Fruit fly (Drosophila melanogaster) whole organism, embryonic: ENCODE results near the gene CG43350.
A peak's percentile ranks its signal among the peaks of the same experiment; 100 is the strongest.

Experiments used
- Bdp1 ChIP-seq: fragments of 200-800 bp; sonication (Bioruptor generic); optimal IDR thresholded peaks from 3 replicates; lab custom pipeline; 2016; ENCODE audit warnings: missing biosample characterization, missing genetic modification characterization
- BtbVII ChIP-seq: fragments of 200-800 bp; sonication (Bioruptor generic); optimal IDR thresholded peaks from 3 replicates; lab custom pipeline; 2017; ENCODE audit warnings: missing biosample characterization, mild to moderate bottlenecking, missing genetic modification characterization
- CG10959 ChIP-seq: fragments of 200-800 bp; sonication (Bioruptor generic); IDR thresholded peaks from 2 replicates; pipeline ENCODE4 v1.3.6; 2022; ENCODE audit warnings: missing biosample characterization, missing genetic modification characterization
- CG11696 ChIP-seq: fragments of 200-800 bp; sonication (Bioruptor generic); IDR thresholded peaks from 2 replicates; pipeline ENCODE4 v1.3.6; 2022; ENCODE audit warnings: missing biosample characterization, missing genetic modification characterization
- CG17802 ChIP-seq: fragments of 200-800 bp; sonication (Bioruptor generic); optimal IDR thresholded peaks from 2 replicates; lab custom pipeline; 2018; ENCODE audit warnings: missing biosample characterization, mild to moderate bottlenecking, missing genetic modification characterization, moderate library complexity
- CG1832 ChIP-seq: fragments of 200-800 bp; sonication (Bioruptor generic); optimal IDR thresholded peaks from 2 replicates; lab custom pipeline; 2017; ENCODE audit warnings: missing biosample characterization, mild to moderate bottlenecking, missing genetic modification characterization, inconsistent platforms
- CG2129 ChIP-seq: fragments of 200-800 bp; sonication (Bioruptor generic); IDR thresholded peaks from 2 replicates; pipeline ENCODE4 v1.3.6; 2022; ENCODE audit warnings: missing biosample characterization, missing genetic modification characterization; ENCODE audit not compliant: partially characterized antibody
- CG3163 ChIP-seq: fragments of 200-800 bp; sonication (Bioruptor generic); optimal IDR thresholded peaks from 3 replicates; lab custom pipeline; 2016; ENCODE audit warnings: missing biosample characterization, missing genetic modification characterization
- CG32767 ChIP-seq: fragments of 200-800 bp; sonication (Bioruptor generic); IDR thresholded peaks from 2 replicates; pipeline ENCODE4 v1.3.6; 2022; ENCODE audit warnings: missing biosample characterization, missing genetic modification characterization
- CG32772 ChIP-seq: fragments of 200-800 bp; sonication (Bioruptor generic); IDR thresholded peaks from 2 replicates; pipeline ENCODE4 v1.3.6; 2022; ENCODE audit warnings: missing biosample characterization, missing genetic modification characterization
- CG3281 ChIP-seq: fragments of 200-800 bp; sonication (Bioruptor generic); optimal IDR thresholded peaks from 3 replicates; lab custom pipeline; 2017; ENCODE audit warnings: missing biosample characterization, mild to moderate bottlenecking, missing genetic modification characterization
- CG3407 ChIP-seq: fragments of 200-800 bp; sonication (Bioruptor generic); optimal IDR thresholded peaks from 2 replicates; lab custom pipeline; 2018; ENCODE audit warnings: missing biosample characterization, mild to moderate bottlenecking, missing genetic modification characterization
- CG34376 ChIP-seq: fragments of 200-800 bp; sonication (Bioruptor generic); optimal IDR thresholded peaks from 2 replicates; lab custom pipeline; 2018; ENCODE audit warnings: missing biosample characterization, mild to moderate bottlenecking, missing genetic modification characterization
- CG3847 ChIP-seq: fragments of 200-800 bp; sonication (Bioruptor generic); IDR thresholded peaks from 2 replicates; pipeline ENCODE4 v1.3.6; 2022; ENCODE audit warnings: missing biosample characterization, missing genetic modification characterization
- CG4328 ChIP-seq: fragments of 200-800 bp; sonication (Bioruptor generic); optimal IDR thresholded peaks from 3 replicates; lab custom pipeline; 2017; ENCODE audit warnings: missing biosample characterization, missing genetic modification reagents, missing genetic modification characterization
- CG43689 ChIP-seq: fragments of 200-800 bp; sonication (Bioruptor generic); IDR thresholded peaks from 2 replicates; pipeline ENCODE4 v1.3.6; 2022; ENCODE audit warnings: missing biosample characterization, missing genetic modification characterization
- CG4730 ChIP-seq: fragments of 200-800 bp; sonication (Bioruptor generic); IDR thresholded peaks from 2 replicates; pipeline ENCODE4 v1.3.6; 2022; ENCODE audit warnings: missing biosample characterization, missing genetic modification characterization
- D19A ChIP-seq: fragments of 200-800 bp; optimal IDR thresholded peaks from 3 replicates; lab custom pipeline; 2019; ENCODE audit warnings: missing biosample characterization, mild to moderate bottlenecking, missing genetic modification characterization, moderate library complexity
- Dbx ChIP-seq: fragments of 200-800 bp; sonication (Bioruptor generic); IDR thresholded peaks from 3 replicates; pipeline ENCODE4 v1.3.6; 2022; ENCODE audit warnings: missing biosample characterization, missing genetic modification characterization
- Drgx ChIP-seq: fragments of 200-800 bp; sonication (Bioruptor generic); IDR thresholded peaks from 2 replicates; pipeline ENCODE4 v1.3.6; 2022; ENCODE audit warnings: missing biosample characterization, missing genetic modification characterization
- HLH4C ChIP-seq: fragments of 200-800 bp; sonication (Bioruptor generic); IDR thresholded peaks from 3 replicates; pipeline ENCODE4 v1.3.6; 2022; ENCODE audit warnings: missing biosample characterization, missing genetic modification characterization; ENCODE audit not compliant: partially characterized antibody
- Hand ChIP-seq: fragments of 200-800 bp; sonication (Bioruptor generic); optimal IDR thresholded peaks from 2 replicates; lab custom pipeline; 2017; ENCODE audit warnings: mild to moderate bottlenecking, missing biosample characterization, missing genetic modification reagents, missing genetic modification characterization
- Hey ChIP-seq: fragments of 200-800 bp; sonication (Bioruptor generic); optimal IDR thresholded peaks from 3 replicates; lab custom pipeline; 2018; ENCODE audit warnings: missing biosample characterization, mild to moderate bottlenecking, missing genetic modification characterization
- HmgZ ChIP-seq: fragments of 200-800 bp; sonication (Bioruptor generic); optimal IDR thresholded peaks from 2 replicates; lab custom pipeline; 2018; ENCODE audit warnings: missing biosample characterization, mild to moderate bottlenecking, missing genetic modification characterization
- MESR4 ChIP-seq: fragments of 200-800 bp; sonication (Bioruptor generic); optimal IDR thresholded peaks from 2 replicates; lab custom pipeline; 2018; ENCODE audit warnings: missing biosample characterization, mild to moderate bottlenecking, missing genetic modification characterization, moderate library complexity
- NFAT ChIP-seq: fragments of 200-800 bp; sonication (Bioruptor generic); IDR thresholded peaks from 2 replicates; pipeline ENCODE4 v1.3.6; 2022; ENCODE audit warnings: missing biosample characterization, missing genetic modification characterization
- Oaz ChIP-seq: fragments of 200-800 bp; sonication (Bioruptor generic); IDR thresholded peaks from 2 replicates; pipeline ENCODE4 v1.3.6; 2022; ENCODE audit warnings: missing biosample characterization, missing genetic modification characterization
- Tbp ChIP-seq: fragments of >200 bp; optimal IDR thresholded peaks from 2 replicates; lab custom pipeline; 2018; ENCODE audit warnings: missing biosample characterization, missing genetic modification characterization
- Xbp1 ChIP-seq: fragments of 200-800 bp; sonication (Bioruptor generic); optimal IDR thresholded peaks from 3 replicates; lab custom pipeline; 2016; ENCODE audit warnings: missing biosample characterization, mild to moderate bottlenecking, missing genetic modification characterization
- ac ChIP-seq: fragments of 200-800 bp; sonication (Bioruptor generic); optimal IDR thresholded peaks from 3 replicates; lab custom pipeline; 2017; ENCODE audit warnings: missing biosample characterization, mild to moderate bottlenecking, missing genetic modification characterization
- bab2 ChIP-seq: fragments of 200-800 bp; sonication (Bioruptor generic); optimal IDR thresholded peaks from 2 replicates; lab custom pipeline; 2016; ENCODE audit warnings: missing biosample characterization, missing genetic modification characterization
- bcd ChIP-seq: fragments of 200-800 bp; sonication (Bioruptor generic); optimal IDR thresholded peaks from 2 replicates; lab custom pipeline; 2017; ENCODE audit warnings: missing biosample characterization, mild to moderate bottlenecking, missing genetic modification characterization
- cas ChIP-seq: fragments of 200-800 bp; sonication (Bioruptor generic); IDR thresholded peaks from 2 replicates; pipeline ENCODE4 v1.3.6; 2022; ENCODE audit warnings: missing biosample characterization, missing genetic modification characterization
- cg ChIP-seq: fragments of 200-800 bp; sonication (Bioruptor generic); optimal IDR thresholded peaks from 3 replicates; lab custom pipeline; 2019; ENCODE audit warnings: missing biosample characterization, mild to moderate bottlenecking, missing genetic modification characterization, moderate library complexity
- chif ChIP-seq, 2 experiments: fragments of 200-800 bp; sonication (Bioruptor generic); optimal IDR thresholded peaks; 3 replicates each; lab custom pipeline; 2016; ENCODE audit warnings: missing biosample characterization in 2 of 2, missing genetic modification characterization in 2 of 2
- da ChIP-seq: fragments of 200-800 bp; sonication (Bioruptor generic); optimal IDR thresholded peaks from 2 replicates; lab custom pipeline; 2016; ENCODE audit warnings: missing biosample characterization, missing genetic modification characterization
- dmrt99B ChIP-seq: fragments of 200-800 bp; sonication (Bioruptor generic); optimal IDR thresholded peaks from 2 replicates; lab custom pipeline; 2018; ENCODE audit warnings: missing biosample characterization, mild to moderate bottlenecking, missing genetic modification characterization, moderate library complexity
- dpn ChIP-seq, 2 experiments: fragments of 200-800 bp; sonication (Bioruptor generic); optimal IDR thresholded peaks; 3 replicates each; lab custom pipeline; 2016; ENCODE audit warnings: missing biosample characterization in 2 of 2, missing genetic modification characterization in 2 of 2
- gce ChIP-seq: fragments of 200-800 bp; sonication (Bioruptor generic); IDR thresholded peaks from 3 replicates; pipeline ENCODE4 v1.3.6; 2022; ENCODE audit warnings: missing biosample characterization, missing genetic modification characterization
- gfzf ChIP-seq: fragments of 200-800 bp; sonication (Bioruptor generic); optimal IDR thresholded peaks from 2 replicates; lab custom pipeline; 2016; ENCODE audit warnings: missing biosample characterization, mild to moderate bottlenecking, missing genetic modification characterization, moderate library complexity
- gsb-n ChIP-seq: fragments of 200-800 bp; sonication (Bioruptor generic); optimal IDR thresholded peaks from 3 replicates; lab custom pipeline; 2018; ENCODE audit warnings: missing biosample characterization, mild to moderate bottlenecking, missing genetic modification characterization
- hbn ChIP-seq: fragments of 200-800 bp; sonication (Bioruptor generic); IDR thresholded peaks from 2 replicates; pipeline ENCODE4 v1.3.6; 2022; ENCODE audit warnings: missing biosample characterization, missing genetic modification characterization; ENCODE audit not compliant: partially characterized antibody
- hkb ChIP-seq, 2 experiments: fragments of 200-800 bp in 1 of 2; fragments of >200 bp in 1 of 2; sonication (Bioruptor generic) in 1 of 2; IDR thresholded peaks in 1 of 2; optimal IDR thresholded peaks in 1 of 2; 2 replicates each; pipeline versions ENCODE4 v1.3.6 to Lab custom; 2017 to 2022; ENCODE audit warnings: missing biosample characterization in 1 of 2, missing genetic modification characterization in 1 of 2
- rib ChIP-seq: fragments of 200-800 bp; sonication (Bioruptor generic); IDR thresholded peaks from 2 replicates; pipeline ENCODE4 v1.3.6; 2022; ENCODE audit warnings: missing biosample characterization, missing genetic modification characterization
- sc ChIP-seq, 3 experiments: fragments of >200 bp in 2 of 3; fragments of 200-800 bp in 1 of 3; sonication (Bioruptor generic) in 1 of 3; optimal IDR thresholded peaks; 2 replicates in 2 of 3; 3 replicates in 1 of 3; lab custom pipeline; 2017; ENCODE audit warnings: mild to moderate bottlenecking in 1 of 3, missing biosample characterization in 1 of 3, missing genetic modification characterization in 1 of 3, missing genetic modification reagents in 1 of 3
- scrt ChIP-seq: fragments of 200-800 bp; sonication (Bioruptor generic); optimal IDR thresholded peaks from 2 replicates; lab custom pipeline; 2018; ENCODE audit warnings: missing biosample characterization, mild to moderate bottlenecking, missing genetic modification characterization, moderate library complexity
- slp2 ChIP-seq: fragments of 200-800 bp; sonication (Bioruptor generic); optimal IDR thresholded peaks from 2 replicates; lab custom pipeline; 2016; ENCODE audit warnings: missing biosample characterization, missing genetic modification characterization
- ssp ChIP-seq: fragments of 200-800 bp; sonication (Bioruptor generic); IDR thresholded peaks from 2 replicates; pipeline ENCODE4 v1.3.6; 2022; ENCODE audit warnings: missing biosample characterization, missing genetic modification characterization
- toy ChIP-seq: fragments of 200-800 bp; sonication (Bioruptor generic); IDR thresholded peaks from 2 replicates; pipeline ENCODE4 v1.3.6; 2022; ENCODE audit warnings: missing biosample characterization, missing genetic modification characterization
- vnd ChIP-seq: fragments of 200-800 bp; sonication (Bioruptor generic); IDR thresholded peaks from 3 replicates; pipeline ENCODE4 v1.3.6; 2022; ENCODE audit warnings: missing biosample characterization, missing genetic modification characterization; ENCODE audit not compliant: partially characterized antibody
- zfh1 ChIP-seq: fragments of 200-800 bp; sonication (Bioruptor generic); IDR thresholded peaks from 3 replicates; pipeline ENCODE4 v1.3.6; 2022; ENCODE audit warnings: missing biosample characterization, missing genetic modification characterization

The CG43350 gene

DNA sequence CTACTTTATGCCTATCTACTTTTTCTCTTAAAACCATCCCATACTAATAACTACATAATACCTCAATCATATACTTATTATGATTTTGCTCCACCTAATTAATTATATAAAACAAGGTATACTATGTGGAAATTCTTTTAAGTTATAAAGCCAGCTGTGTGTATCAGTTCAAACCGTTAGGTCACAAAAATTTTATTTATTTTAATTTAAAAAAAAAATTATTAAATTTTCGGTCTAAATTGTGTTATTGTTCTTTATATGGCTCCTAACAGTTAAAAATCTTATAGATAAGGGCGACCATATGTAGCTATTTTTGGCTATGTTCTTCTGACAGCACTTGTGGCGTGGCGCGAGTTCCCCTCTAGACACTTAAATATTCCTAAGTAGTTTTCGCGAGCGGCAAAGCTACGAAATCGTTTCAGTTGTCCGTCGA is 37.9 kb downstream of the CG43350 start, which contains the start of gene Aldh (continued):
- peak; percentile 63 for TF ChIP-seq Dbx (GFP tag; lab: Robert Waterston, UW)
- TF ChIP-seq Bdp1 (GFP tag; lab: Kevin White, UChicago) = no peak
- TF ChIP-seq ac (GFP tag; lab: Kevin White, UChicago) = no peak
- peak; percentile 31 for TF ChIP-seq dmrt99B
- TF ChIP-seq gsb-n (tag; lab: Kevin White, UChicago) = no peak
- peak; percentile 10 for TF ChIP-seq HmgZ (tag; lab: Kevin White, UChicago)
- no peak for TF ChIP-seq CG3407 (GFP tag; lab: Kevin White, UChicago)
- TF ChIP-seq CG11696 (GFP tag; lab: Robert Waterston, UW) = no peak
- TF ChIP-seq dpn (GFP tag; optimal IDR thresholded peaks at IDR 0.05; lab: Kevin White, UChicago) = no peak
- peak; percentile 24 for TF ChIP-seq Hand (GFP tag; lab: Kevin White, UChicago)
- TF ChIP-seq rib = peak; percentile 32; the same call in 1 of the 2 replicates
- no peak for TF ChIP-seq Tbp (GFP tag; lab: Kevin White, UChicago)
- TF ChIP-seq zfh1 (GFP tag; lab: Robert Waterston, UW) = no peak
- TF ChIP-seq gce (GFP tag; lab: Robert Waterston, UW) = no peak
- no peak for TF ChIP-seq hbn (GFP tag; lab: Robert Waterston, UW)
- no peak for TF ChIP-seq hkb (optimal IDR thresholded peaks at IDR 0.05; lab: Kevin White, UChicago)
- no peak for TF ChIP-seq hkb (GFP tag; IDR thresholded peaks at IDR 0.05; lab: Robert Waterston, UW)
- TF ChIP-seq chif (GFP tag; optimal IDR thresholded peaks at IDR 0.05; lab: Kevin White, UChicago) = no peak
- no peak for TF ChIP-seq MESR4
- TF ChIP-seq Hey = peak; percentile 93
- TF ChIP-seq CG4730 (GFP tag; lab: Robert Waterston, UW) = no peak
- TF ChIP-seq BtbVII (GFP tag; lab: Kevin White, UChicago) = no peak
- TF ChIP-seq CG3163 = peak; percentile 5
- no peak for TF ChIP-seq CG17802 (tag; lab: Kevin White, UChicago)
- TF ChIP-seq ssp (GFP tag; lab: Robert Waterston, UW) = no peak
- no peak for TF ChIP-seq CG2129 (GFP tag; lab: Robert Waterston, UW)
- peak; percentile 50 for TF ChIP-seq CG3847 (GFP tag; lab: Robert Waterston, UW)
- TF ChIP-seq toy (GFP tag; lab: Robert Waterston, UW) = no peak
- no peak for TF ChIP-seq CG43689
- no peak for TF ChIP-seq Oaz
- TF ChIP-seq CG32772 (GFP tag; lab: Robert Waterston, UW) = 0 out of 2 replicates have a peak, but pooled peaks have one; percentile 5
- TF ChIP-seq CG4328 (GFP tag; lab: Kevin White, UChicago) = peak; percentile 20
- TF ChIP-seq Xbp1 (GFP tag; lab: Kevin White, UChicago) = peak; percentile 17
- no peak for TF ChIP-seq D19A (tag; lab: Kevin White, UChicago)
- peak; percentile 33 for TF ChIP-seq bcd (GFP tag; lab: Kevin White, UChicago)
- TF ChIP-seq vnd = no peak
- no peak for TF ChIP-seq CG34376
- no peak for TF ChIP-seq bab2 (GFP tag; lab: Kevin White, UChicago)
- TF ChIP-seq CG10959 (GFP tag; lab: Robert Waterston, UW) = no peak
- TF ChIP-seq CG32767 (GFP tag; lab: Robert Waterston, UW) = no peak
- no peak for TF ChIP-seq HLH4C (GFP tag; lab: Robert Waterston, UW)
- TF ChIP-seq da = no peak
- TF ChIP-seq sc (optimal IDR thresholded peaks at IDR 0.05; lab: Kevin White, UChicago) = no peak
- no peak for TF ChIP-seq sc (GFP tag; optimal IDR thresholded peaks at IDR 0.05; lab: Kevin White, UChicago)
- TF ChIP-seq NFAT (GFP tag; lab: Robert Waterston, UW) = peak; percentile 76
- no peak for TF ChIP-seq cas (GFP tag; lab: Robert Waterston, UW)
- TF ChIP-seq Drgx = peak; percentile 65
- no peak for TF ChIP-seq CG1832 (GFP tag; lab: Kevin White, UChicago)
- TF ChIP-seq slp2 (GFP tag; lab: Kevin White, UChicago) = no peak
- TF ChIP-seq cg (GFP tag; lab: Kevin White, UChicago) = no peak
- TF ChIP-seq scrt (GFP tag; lab: Kevin White, UChicago) = peak; percentile 12
- TF ChIP-seq CG3281 = peak; percentile 64
- TF ChIP-seq gfzf (GFP tag; lab: Kevin White, UChicago) = no peak
